Worm (Caenorhabditis elegans): ENCODE measurements around the gene W10C4.1.

- TF ChIP-seq mdl-1 (tag; optimal IDR thresholded peaks at IDR 0.05) (no peak), nhr-76 (tag; optimal IDR thresholded peaks at IDR 0.05) (no peak), snpc-4 (tag; optimal IDR thresholded peaks at IDR 0.05) (no peak), ceh-9 (tag; optimal IDR thresholded peaks at IDR 0.05) (no peak), fkh-10 (GFP tag; optimal IDR thresholded peaks at IDR 0.05) (no peak), ztf-11 (tag; optimal IDR thresholded peaks at IDR 0.05) (no peak), unc-62 (GFP tag; optimal IDR thresholded peaks at IDR 0.05) (no peak), egl-5 (tag; optimal IDR thresholded peaks at IDR 0.05) (no peak), aly-2 (tag; optimal IDR thresholded peaks at IDR 0.05) (no peak), fkh-2 (tag; optimal IDR thresholded peaks at IDR 0.05) (no peak), nhr-23 (tag; optimal IDR thresholded peaks at IDR 0.05) (no peak)
Measured at ce11 chrIII:184335-184734, 22.6 kb downstream of the W10C4.1 start.

Measured in whole organism, L3 larva.